Worm (Caenorhabditis elegans) whole organism, L2 larva: ENCODE measurements around the gene F33G12.3.

Experiments used
- R02D3.7 ChIP-seq: fragments of 150-350 bp; optimal IDR thresholded peaks from 2 replicates; lab custom pipeline; 2014; ENCODE audit warnings: missing biosample characterization, missing genetic modification characterization
- ceh-16 ChIP-seq: fragments of 150-350 bp; optimal IDR thresholded peaks from 2 replicates; lab custom pipeline; 2014; ENCODE audit warnings: missing biosample characterization, missing genetic modification characterization
- elt-1 ChIP-seq: fragments of 150-350 bp; optimal IDR thresholded peaks from 2 replicates; lab custom pipeline; 2014; ENCODE audit warnings: missing biosample characterization, missing genetic modification characterization
- elt-3 ChIP-seq: sonication (generic microtip); optimal IDR thresholded peaks from 2 replicates; lab custom pipeline; 2017; ENCODE audit warnings: missing biosample characterization, missing genetic modification characterization
- lin-11 ChIP-seq: fragments of 150-350 bp; sonication (generic microtip); optimal IDR thresholded peaks from 2 replicates; lab custom pipeline; 2014; ENCODE audit warnings: missing biosample characterization, missing genetic modification characterization, inconsistent platforms, mixed read lengths
- lin-13 ChIP-seq: fragments of 150-350 bp; optimal IDR thresholded peaks from 2 replicates; lab custom pipeline; 2014; ENCODE audit warnings: missing biosample characterization, missing genetic modification reagents, missing genetic modification characterization
- lin-39 ChIP-seq: fragments of 150-350 bp; optimal IDR thresholded peaks from 2 replicates; lab custom pipeline; 2014; ENCODE audit warnings: missing biosample characterization, missing genetic modification reagents, missing genetic modification characterization
- lsy-2 ChIP-seq, 2 experiments: fragments of 150-350 bp in 1 of 2; sonication (generic microtip) in 1 of 2; optimal IDR thresholded peaks; 2 replicates each; lab custom pipeline; 2014 to 2017; ENCODE audit warnings: missing biosample characterization in 2 of 2, missing genetic modification characterization in 2 of 2
- nhr-10 ChIP-seq: sonication (generic microtip); optimal IDR thresholded peaks from 2 replicates; lab custom pipeline; 2017; ENCODE audit warnings: missing biosample characterization, missing genetic modification characterization
- snpc-4 ChIP-seq: fragments of 150-350 bp; optimal IDR thresholded peaks from 2 replicates; lab custom pipeline; 2014; ENCODE audit warnings: missing biosample characterization, missing genetic modification characterization
- unc-62 ChIP-seq: fragments of 150-350 bp; optimal IDR thresholded peaks from 2 replicates; lab custom pipeline; 2014; ENCODE audit warnings: missing biosample characterization, missing genetic modification reagents, missing genetic modification characterization
- ztf-1 ChIP-seq: fragments of 200-800 bp; sonication (Bioruptor generic); conservative IDR thresholded peaks from 2 replicates; pipeline ENCODE4 v1.3.6; 2022; ENCODE audit warnings: missing genetic modification characterization, missing compliant biosample characterization

- TF ChIP-seq unc-62 (GFP tag; lab: Kevin White, UChicago): no peak
- TF ChIP-seq lin-13 (GFP tag; lab: Kevin White, UChicago): no peak
- TF ChIP-seq elt-1: no peak
- no peak for TF ChIP-seq R02D3.7 (tag; lab: Kevin White, UChicago)
- no peak for TF ChIP-seq elt-3 (tag; lab: Kevin White, UChicago)
- TF ChIP-seq lin-39: no peak
- no peak for TF ChIP-seq lin-11 (tag; lab: Kevin White, UChicago)
- no peak for TF ChIP-seq lsy-2 (tag; optimal IDR thresholded peaks at IDR 0.05; lab: Kevin White, UChicago)
- TF ChIP-seq ztf-1: no peak
- no peak for TF ChIP-seq nhr-10 (tag; lab: Kevin White, UChicago)
- no peak for TF ChIP-seq ceh-16
- no peak for TF ChIP-seq snpc-4 (tag; lab: Kevin White, UChicago)
These were observed 2.2 kb downstream of the F33G12.3 start, which contains the start of gene wdr-83 for ce11 chrII:5031612-5032011.
